Fruit fly (Drosophila melanogaster): Measurements from ENCODE around the gene CG9192.

- TF ChIP-seq insv (optimal IDR thresholded peaks at IDR 0.05) (no peak), Sin3A (optimal IDR thresholded peaks at IDR 0.05) (no peak), psq (optimal IDR thresholded peaks at IDR 0.05) (no peak)
Measured at dm6 chr3L:1269013-1269412, 30.9 kb upstream of the CG9192 start.

Data from Kc167 (cell line).